Worm (Caenorhabditis elegans) whole organism, mixed stage, embryonic: ENCODE data around the gene Y55B1BR.6.

Experiments used
- drap-1 ChIP-seq: fragments of 200-800 bp; sonication (Bioruptor generic); optimal IDR thresholded peaks from 3 replicates; lab custom pipeline; 2018; ENCODE audit warnings: mild to moderate bottlenecking, missing genetic modification characterization, missing compliant biosample characterization
- elt-1 ChIP-seq: sonication (generic microtip); optimal IDR thresholded peaks from 2 replicates; lab custom pipeline; 2017; ENCODE audit warnings: missing genetic modification characterization, mild to moderate bottlenecking, missing compliant biosample characterization, antibody characterized with exemption, moderate library complexity, borderline replicate concordance; ENCODE audit not compliant: insufficient read depth
- elt-3 ChIP-seq: fragments of 150-350 bp; optimal IDR thresholded peaks from 2 replicates; lab custom pipeline; 2014; ENCODE audit warnings: missing biosample characterization, missing genetic modification characterization
- lin-13 ChIP-seq: fragments of 150-350 bp; optimal IDR thresholded peaks from 2 replicates; lab custom pipeline; 2014; ENCODE audit warnings: missing biosample characterization, missing genetic modification characterization
- lin-32 ChIP-seq: fragments of 200-800 bp; sonication (Bioruptor generic); optimal IDR thresholded peaks from 2 replicates; lab custom pipeline; 2018; ENCODE audit warnings: mild to moderate bottlenecking, missing genetic modification characterization, missing compliant biosample characterization
- mab-5 ChIP-seq: fragments of 150-350 bp; optimal IDR thresholded peaks from 2 replicates; lab custom pipeline; 2014; ENCODE audit warnings: missing biosample characterization, missing genetic modification characterization
- mep-1 ChIP-seq: fragments of 150-350 bp; optimal IDR thresholded peaks from 2 replicates; lab custom pipeline; 2017; ENCODE audit warnings: missing biosample characterization, missing genetic modification reagents, missing genetic modification characterization, inconsistent platforms
- nhr-237 ChIP-seq: fragments of 150-350 bp; optimal IDR thresholded peaks from 2 replicates; lab custom pipeline; 2014; ENCODE audit warnings: missing biosample characterization, missing genetic modification characterization
- nhr-76 ChIP-seq: sonication (generic microtip); optimal IDR thresholded peaks from 2 replicates; lab custom pipeline; 2017; ENCODE audit warnings: missing biosample characterization, missing genetic modification characterization
- pha-4 ChIP-seq: fragments of 150-350 bp; optimal IDR thresholded peaks from 2 replicates; lab custom pipeline; 2018; ENCODE audit warnings: missing biosample characterization, missing genetic modification reagents, missing genetic modification characterization
- unc-120 ChIP-seq: sonication (generic microtip); optimal IDR thresholded peaks from 2 replicates; lab custom pipeline; 2017; ENCODE audit warnings: missing genetic modification characterization, missing compliant biosample characterization; ENCODE audit not compliant: poor library complexity, severe bottlenecking
- unc-39 ChIP-seq: fragments of 150-350 bp; optimal IDR thresholded peaks from 2 replicates; lab custom pipeline; 2014; ENCODE audit warnings: missing biosample characterization, missing genetic modification characterization
- unc-62 ChIP-seq: fragments of 150-350 bp; optimal IDR thresholded peaks from 2 replicates; lab custom pipeline; 2014; ENCODE audit warnings: missing biosample characterization, missing genetic modification reagents, missing genetic modification characterization

DNA sequence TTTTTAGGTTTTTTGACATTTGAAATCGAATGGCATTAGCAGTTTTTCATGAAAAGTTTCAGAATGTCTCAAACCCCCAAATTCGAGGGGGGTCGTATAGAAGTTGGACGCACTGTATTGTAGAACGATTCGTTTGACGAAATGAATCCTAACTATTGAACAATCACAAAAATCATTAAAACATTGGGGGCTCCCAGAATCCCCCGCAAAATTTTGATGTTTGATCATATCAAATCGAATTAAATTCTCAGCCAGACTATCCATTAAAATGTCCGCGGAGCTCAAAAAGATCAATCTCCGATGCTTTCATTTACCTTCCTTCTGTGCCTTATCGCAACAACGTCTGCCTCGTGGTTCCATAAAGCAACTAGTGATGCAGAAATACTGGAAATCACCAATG is 24.9 kb upstream of the Y55B1BR.6 start, which contains the start of gene F30H5.5:
- TF ChIP-seq elt-3 (tag; lab: Kevin White, UChicago), result no peak
- TF ChIP-seq lin-32 (GFP tag; lab: Kevin White, UChicago), result no peak
- no peak for TF ChIP-seq unc-39 (tag; lab: Kevin White, UChicago)
- no peak for TF ChIP-seq drap-1 (GFP tag; lab: Kevin White, UChicago)
- TF ChIP-seq unc-120 (tag; lab: Kevin White, UChicago), result no peak
- TF ChIP-seq mab-5 (tag; lab: Kevin White, UChicago), result no peak
- no peak for TF ChIP-seq unc-62
- TF ChIP-seq pha-4 (tag; lab: Kevin White, UChicago), result no peak
- TF ChIP-seq lin-13 (tag; lab: Kevin White, UChicago), result no peak
- TF ChIP-seq nhr-237, result no peak
- TF ChIP-seq mep-1 (tag; lab: Kevin White, UChicago), result no peak
- no peak for TF ChIP-seq elt-1 (tag; lab: Kevin White, UChicago)
- no peak for TF ChIP-seq nhr-76 (tag; lab: Kevin White, UChicago)
